Fruit fly (Drosophila melanogaster): ENCODE results near the gene Axn.

The Axn gene

dm6 chr3R:29982027-29982426, 40.6 kb upstream of the Axn start:
- TF ChIP-seq CG10431 (GFP tag; optimal IDR thresholded peaks at IDR 0.05) (no peak), CG1603 (tag; optimal IDR thresholded peaks at IDR 0.05) (peak; percentile 0), D19B (GFP tag; optimal IDR thresholded peaks at IDR 0.05) (no peak), CG2889 (GFP tag; IDR thresholded peaks at IDR 0.05) (0 out of 3 replicates have a peak, but pooled peaks have one; percentile 18), CG11085 (GFP tag; IDR thresholded peaks at IDR 0.05) (no peak), gsb (GFP tag; IDR thresholded peaks at IDR 0.05) (no peak), disco-r (GFP tag; optimal IDR thresholded peaks at IDR 0.05) (no peak), CG12744 (GFP tag; optimal IDR thresholded peaks at IDR 0.05) (no peak), Ptx1 (GFP tag; IDR thresholded peaks at IDR 0.05) (peak; percentile 22; the same call in 1 of the 2 replicates), onecut (GFP tag; IDR thresholded peaks at IDR 0.05) (no peak), CG9215 (GFP tag; IDR thresholded peaks at IDR 0.05) (no peak), CG14667 (GFP tag; IDR thresholded peaks at IDR 0.05) (peak; percentile 39), run (tag; optimal IDR thresholded peaks at IDR 0.05) (no peak), Scr (GFP tag; IDR thresholded peaks at IDR 0.05; ENCODE audit: partially characterized antibody) (no peak), CG14860 (GFP tag; IDR thresholded peaks at IDR 0.05; ENCODE audit: partially characterized antibody) (no peak), Ada2b (GFP tag; IDR thresholded peaks at IDR 0.05) (no peak), pan (optimal IDR thresholded peaks at IDR 0.05) (no peak), pan (GFP tag; optimal IDR thresholded peaks at IDR 0.05 in 1 of 2, IDR thresholded peaks at IDR 0.05 in 1 of 2) (peak in 1 of 2 experiments; percentile 20), br (optimal IDR thresholded peaks at IDR 0.05) (no peak), bigmax (GFP tag; optimal IDR thresholded peaks at IDR 0.05) (no peak), psq (GFP tag; optimal IDR thresholded peaks at IDR 0.05) (no peak), wor (GFP tag; IDR thresholded peaks at IDR 0.05) (no peak), Dip2 (GFP tag; IDR thresholded peaks at IDR 0.05) (no peak), unpg (GFP tag; optimal IDR thresholded peaks at IDR 0.05) (peak; percentile 17), NC2β (GFP tag; optimal IDR thresholded peaks at IDR 0.05) (no peak), HmgZ (tag; optimal IDR thresholded peaks at IDR 0.05) (no peak), CG10959 (GFP tag; IDR thresholded peaks at IDR 0.05) (no peak), maf-S (GFP tag; optimal IDR thresholded peaks at IDR 0.05) (no peak), Dbx (GFP tag; IDR thresholded peaks at IDR 0.05) (no peak), MBD-R2 (GFP tag; IDR thresholded peaks at IDR 0.05) (no peak), vnd (GFP tag; IDR thresholded peaks at IDR 0.05; ENCODE audit: partially characterized antibody) (no peak), dmrt11E (tag; optimal IDR thresholded peaks at IDR 0.05) (no peak), Ets65A (GFP tag) (peak; percentile 7), CG11398 (GFP tag; optimal IDR thresholded peaks at IDR 0.05) (no peak), ap (GFP tag; IDR thresholded peaks at IDR 0.05) (no peak), Hr3 (GFP tag; optimal IDR thresholded peaks at IDR 0.05) (no peak), CG11456 (GFP tag; IDR thresholded peaks at IDR 0.05) (0 out of 3 replicates have a peak, but pooled peaks have one; percentile 30), eve (GFP tag; optimal IDR thresholded peaks at IDR 0.05) (no peak), salm (tag; optimal IDR thresholded peaks at IDR 0.05) (no peak), gcm (GFP tag; optimal IDR thresholded peaks at IDR 0.05) (no peak), CrebB (tag; optimal IDR thresholded peaks at IDR 0.05) (no peak), CG1792 (GFP tag; optimal IDR thresholded peaks at IDR 0.05) (no peak), H2.0 (GFP tag; IDR thresholded peaks at IDR 0.05) (0 out of 2 replicates have a peak, but pooled peaks have one; percentile 8), CG8478 (optimal IDR thresholded peaks at IDR 0.05) (no peak), ftz-f1 (GFP tag; optimal IDR thresholded peaks at IDR 0.05) (no peak), Atf6 (GFP tag; IDR thresholded peaks at IDR 0.05) (no peak), vvl (GFP tag; IDR thresholded peaks at IDR 0.05) (peak; percentile 23; the same call in 1 of the 2 replicates), HLH3B (GFP tag; IDR thresholded peaks at IDR 0.05) (peak; percentile 32; the same call in 1 of the 2 replicates), trem (tag; optimal IDR thresholded peaks at IDR 0.05) (no peak), Awh (GFP tag; IDR thresholded peaks at IDR 0.05) (no peak), seq (GFP tag; IDR thresholded peaks at IDR 0.05) (0 out of 2 replicates have a peak, but pooled peaks have one; percentile 24), Sox102F (GFP tag; optimal IDR thresholded peaks at IDR 0.05) (peak; percentile 41), gcm2 (GFP tag; optimal IDR thresholded peaks at IDR 0.05) (no peak), CG13424 (tag; optimal IDR thresholded peaks at IDR 0.05) (peak; percentile 17)

Data from whole organism, embryonic.